Fruit fly (Drosophila melanogaster) whole organism, pupa: ENCODE results near the gene CG1271.

ENCODE experiments used
- CG10348 ChIP-seq: fragments of 200-800 bp; sonication (Bioruptor generic); IDR thresholded peaks from 2 replicates; pipeline ENCODE4 v1.3.6; 2022; ENCODE audit warnings: missing biosample characterization, missing genetic modification characterization
- CG12605 ChIP-seq: fragments of 200-800 bp; sonication (Bioruptor generic); IDR thresholded peaks from 2 replicates; pipeline ENCODE4 v1.3.6; 2022; ENCODE audit warnings: missing biosample characterization, missing genetic modification characterization
- CG13204 ChIP-seq: fragments of 200-800 bp; sonication (Bioruptor generic); optimal IDR thresholded peaks from 2 replicates; lab custom pipeline; 2018; ENCODE audit warnings: missing biosample characterization, mild to moderate bottlenecking, missing genetic modification characterization, moderate library complexity
- CG14655 ChIP-seq: fragments of 200-800 bp; sonication (Bioruptor generic); optimal IDR thresholded peaks from 3 replicates; lab custom pipeline; 2017; ENCODE audit warnings: mild to moderate bottlenecking, missing biosample characterization, missing genetic modification reagents, missing genetic modification characterization
- CG15710 ChIP-seq: fragments of 200-800 bp; sonication (Bioruptor generic); optimal IDR thresholded peaks from 2 replicates; lab custom pipeline; 2018; ENCODE audit warnings: missing biosample characterization, mild to moderate bottlenecking, missing genetic modification characterization, moderate library complexity
- CG17806 ChIP-seq: fragments of 200-800 bp; sonication (Bioruptor generic); optimal IDR thresholded peaks from 2 replicates; lab custom pipeline; 2018; ENCODE audit warnings: missing biosample characterization, mild to moderate bottlenecking, missing genetic modification characterization, moderate library complexity
- CG32121 ChIP-seq: fragments of 200-800 bp; sonication (Bioruptor generic); IDR thresholded peaks from 2 replicates; pipeline ENCODE4 v1.3.6; 2022; ENCODE audit warnings: missing biosample characterization, missing genetic modification characterization
- CG34367 ChIP-seq: fragments of 200-800 bp; sonication (Bioruptor generic); optimal IDR thresholded peaks from 2 replicates; lab custom pipeline; 2018; ENCODE audit warnings: missing biosample characterization, mild to moderate bottlenecking, missing genetic modification characterization
- CG4496 ChIP-seq: fragments of 200-800 bp; sonication (Bioruptor generic); IDR thresholded peaks from 3 replicates; pipeline ENCODE4 v1.3.6; 2022; ENCODE audit warnings: missing biosample characterization, missing genetic modification characterization
- CG8159 ChIP-seq: fragments of 200-800 bp; sonication (Bioruptor generic); optimal IDR thresholded peaks from 3 replicates; lab custom pipeline; 2018; ENCODE audit warnings: missing biosample characterization, mild to moderate bottlenecking, missing genetic modification characterization, moderate library complexity
- CG8301 ChIP-seq: fragments of 200-800 bp; sonication (Bioruptor generic); optimal IDR thresholded peaks from 2 replicates; lab custom pipeline; 2018; ENCODE audit warnings: missing biosample characterization, mild to moderate bottlenecking, missing genetic modification characterization
- CG9948 ChIP-seq: fragments of 200-800 bp; sonication (Bioruptor generic); optimal IDR thresholded peaks from 2 replicates; lab custom pipeline; 2018; ENCODE audit warnings: missing biosample characterization, mild to moderate bottlenecking, missing genetic modification characterization, moderate library complexity
- D1 ChIP-seq: fragments of 200-800 bp; sonication (Bioruptor generic); optimal IDR thresholded peaks from 2 replicates; lab custom pipeline; 2018; ENCODE audit warnings: missing biosample characterization, mild to moderate bottlenecking, missing genetic modification characterization, moderate library complexity
- EcR ChIP-seq: fragments of 200-800 bp; sonication (Bioruptor generic); optimal IDR thresholded peaks from 3 replicates; lab custom pipeline; 2019; ENCODE audit warnings: missing biosample characterization, missing genetic modification characterization, mild to moderate bottlenecking, moderate library complexity, missing genetic modification reagents
- Ets98B ChIP-seq: fragments of 200-800 bp; sonication (Bioruptor generic); IDR thresholded peaks from 2 replicates; pipeline ENCODE4 v1.3.6; 2022; ENCODE audit warnings: missing biosample characterization, missing genetic modification characterization
- Pif1A ChIP-seq: fragments of 200-800 bp; sonication (Bioruptor generic); optimal IDR thresholded peaks from 3 replicates; lab custom pipeline; 2016; ENCODE audit warnings: missing biosample characterization, missing genetic modification characterization
- Pif1B ChIP-seq: fragments of 200-800 bp; sonication (Bioruptor generic); optimal IDR thresholded peaks from 3 replicates; lab custom pipeline; 2016; ENCODE audit warnings: missing biosample characterization, missing genetic modification characterization
- Snoo ChIP-seq: fragments of 200-800 bp; sonication (Bioruptor generic); optimal IDR thresholded peaks from 3 replicates; lab custom pipeline; 2017; ENCODE audit warnings: missing biosample characterization, mild to moderate bottlenecking, missing genetic modification characterization, inconsistent platforms
- fd96Ca ChIP-seq: fragments of 200-800 bp; sonication (Bioruptor generic); IDR thresholded peaks from 3 replicates; pipeline ENCODE4 v1.3.6; 2022; ENCODE audit warnings: missing biosample characterization, missing genetic modification characterization
- gl ChIP-seq: fragments of 200-800 bp; sonication (Bioruptor generic); optimal IDR thresholded peaks from 2 replicates; lab custom pipeline; 2018; ENCODE audit warnings: missing biosample characterization, mild to moderate bottlenecking, missing genetic modification characterization
- rn ChIP-seq: fragments of 200-800 bp; sonication (Bioruptor generic); IDR thresholded peaks from 2 replicates; pipeline ENCODE4 v1.3.6; 2022; ENCODE audit warnings: missing biosample characterization, missing genetic modification characterization

The CG1271 gene

DNA sequence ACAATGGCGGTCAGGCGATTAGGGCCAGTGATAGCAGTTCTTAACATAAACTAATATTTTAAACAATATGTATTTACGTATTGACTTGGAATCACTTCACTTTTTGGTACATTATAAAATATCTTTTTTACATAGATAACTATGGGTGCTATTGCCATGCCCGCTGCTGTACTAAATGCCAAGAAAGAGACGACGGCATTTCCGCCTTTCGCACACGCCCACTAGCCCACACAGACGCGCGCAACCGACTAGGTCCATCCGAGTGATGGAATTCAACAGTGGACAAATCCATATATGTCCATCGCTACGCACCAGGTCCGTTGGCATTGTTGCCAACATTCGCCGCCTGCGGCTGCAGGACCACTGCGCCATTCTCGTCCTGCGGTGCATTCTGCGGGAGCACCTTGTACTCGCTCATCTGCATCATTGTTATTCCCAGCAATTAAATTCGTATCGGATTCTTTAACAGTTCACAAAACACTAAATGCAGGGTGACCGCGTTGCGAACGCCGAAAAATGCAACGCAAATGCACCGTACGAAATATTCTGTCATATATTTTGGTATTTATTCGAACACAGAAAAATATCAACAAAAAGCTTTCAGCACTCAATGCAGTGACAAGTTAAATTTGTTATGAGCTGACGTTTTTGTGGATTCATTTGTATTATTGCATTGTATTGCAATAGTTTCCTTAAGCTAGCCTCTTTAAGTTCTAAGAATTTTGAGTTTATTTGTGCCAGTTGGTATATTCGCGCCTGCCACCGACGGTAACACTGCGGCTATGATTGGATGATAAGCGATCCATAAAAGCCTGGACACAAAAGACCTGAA lies 5.8 kb upstream of the CG1271 start, which contains the start of the genes scramb2 and Sk2:
scramb2 (minus strand) TSS at position 488 of the 832 bp plus-strand sequence.
Sk2 (plus strand) TSS at position 763 of the 832 bp plus-strand sequence.
- TF ChIP-seq Pif1A (GFP tag; lab: Kevin White, UChicago): peak; percentile 96
- TF ChIP-seq CG34367 (tag; lab: Kevin White, UChicago): peak; percentile 95
- peak; percentile 95 for TF ChIP-seq CG8159 (tag; lab: Kevin White, UChicago)
- TF ChIP-seq CG15710 (tag; lab: Kevin White, UChicago): peak; percentile 96
- TF ChIP-seq CG17806: peak; percentile 96
- TF ChIP-seq CG32121 (GFP tag; lab: Robert Waterston, UW): peak; percentile 97
- TF ChIP-seq EcR (GFP tag; lab: Kevin White, UChicago): no peak
- TF ChIP-seq rn (GFP tag; lab: Robert Waterston, UW): peak; percentile 91
- peak; percentile 97 for TF ChIP-seq CG12605
- TF ChIP-seq Snoo (tag; lab: Kevin White, UChicago): peak; percentile 95
- peak; percentile 97 for TF ChIP-seq CG8301
- no peak for TF ChIP-seq D1 (tag; lab: Kevin White, UChicago)
- TF ChIP-seq CG13204 (GFP tag; lab: Kevin White, UChicago): peak; percentile 94
- peak; percentile 97 for TF ChIP-seq fd96Ca (GFP tag; lab: Robert Waterston, UW)
- peak; percentile 98 for TF ChIP-seq CG4496
- TF ChIP-seq Ets98B: peak; percentile 97
- peak; percentile 97 for TF ChIP-seq CG14655 (GFP tag; lab: Kevin White, UChicago)
- TF ChIP-seq CG10348 (GFP tag; lab: Robert Waterston, UW): peak; percentile 67
- peak; percentile 91 for TF ChIP-seq gl (tag; lab: Kevin White, UChicago)
- TF ChIP-seq Pif1B (GFP tag; lab: Kevin White, UChicago): peak; percentile 95
- peak; percentile 96 for TF ChIP-seq CG9948 (tag; lab: Kevin White, UChicago)
- TF ChIP-seq, all 21 proteins: peak for 19

DNA sequence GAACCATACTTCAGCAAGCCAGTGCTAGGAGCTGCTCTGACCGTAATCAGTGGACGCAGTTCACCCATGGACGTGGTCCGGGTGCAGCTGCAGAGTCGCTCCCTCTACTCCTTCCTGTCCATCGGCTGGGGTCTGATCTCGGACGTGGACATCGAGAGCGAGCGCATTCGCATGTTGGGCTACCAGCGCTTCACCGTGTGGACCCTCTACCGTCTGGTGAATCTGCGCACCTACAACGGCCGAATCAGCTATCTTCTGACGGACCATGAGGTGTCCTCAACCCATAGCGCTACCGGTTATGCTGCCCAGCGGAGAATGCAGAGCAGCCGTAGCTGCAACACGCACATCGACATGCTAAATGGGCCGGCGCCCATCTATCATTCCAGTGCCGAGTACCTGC lies 3.7 kb upstream of the CG1271 start:
- no peak for TF ChIP-seq CG4496
- no peak for TF ChIP-seq CG10348 (GFP tag; lab: Robert Waterston, UW)
- no peak for TF ChIP-seq D1 (tag; lab: Kevin White, UChicago)
- no peak for TF ChIP-seq CG8301
- TF ChIP-seq CG8159 (tag; lab: Kevin White, UChicago): no peak
- TF ChIP-seq CG17806: no peak
- no peak for TF ChIP-seq Ets98B
- TF ChIP-seq, all 21 proteins: peak for 0

dm6 chr3L:3050185-3050584 lies 2.1 kb upstream of the CG1271 start, which contains the start of gene CG32485:
Gene CG32485 (plus strand): TSS chr3L:3050323.
- TF ChIP-seq CG12605: 0 out of 2 replicates have a peak, but pooled peaks have one; percentile 43
- TF ChIP-seq Pif1B (GFP tag; lab: Kevin White, UChicago): no peak
- no peak for TF ChIP-seq CG34367 (tag; lab: Kevin White, UChicago)
- no peak for TF ChIP-seq CG14655 (GFP tag; lab: Kevin White, UChicago)
- TF ChIP-seq D1 (tag; lab: Kevin White, UChicago): no peak
- TF ChIP-seq CG4496: peak; percentile 53; the same call in 2 of the 3 replicates
- peak; percentile 17 for TF ChIP-seq CG8301
- 0 out of 3 replicates have a peak, but pooled peaks have one; percentile 11 for TF ChIP-seq fd96Ca (GFP tag; lab: Robert Waterston, UW)
- TF ChIP-seq Ets98B: no peak
- TF ChIP-seq gl (tag; lab: Kevin White, UChicago): peak; percentile 2
- no peak for TF ChIP-seq CG10348 (GFP tag; lab: Robert Waterston, UW)
- TF ChIP-seq EcR (GFP tag; lab: Kevin White, UChicago): no peak
- TF ChIP-seq CG8159 (tag; lab: Kevin White, UChicago): no peak
- no peak for TF ChIP-seq Snoo (tag; lab: Kevin White, UChicago)
- TF ChIP-seq CG13204 (GFP tag; lab: Kevin White, UChicago): no peak
- peak; percentile 25 for TF ChIP-seq CG15710 (tag; lab: Kevin White, UChicago)
- no peak for TF ChIP-seq Pif1A (GFP tag; lab: Kevin White, UChicago)
- TF ChIP-seq CG9948 (tag; lab: Kevin White, UChicago): no peak
- TF ChIP-seq rn (GFP tag; lab: Robert Waterston, UW): no peak
- TF ChIP-seq CG17806: no peak
- TF ChIP-seq CG32121 (GFP tag; lab: Robert Waterston, UW): peak; percentile 42; the same call in 1 of the 2 replicates

DNA sequence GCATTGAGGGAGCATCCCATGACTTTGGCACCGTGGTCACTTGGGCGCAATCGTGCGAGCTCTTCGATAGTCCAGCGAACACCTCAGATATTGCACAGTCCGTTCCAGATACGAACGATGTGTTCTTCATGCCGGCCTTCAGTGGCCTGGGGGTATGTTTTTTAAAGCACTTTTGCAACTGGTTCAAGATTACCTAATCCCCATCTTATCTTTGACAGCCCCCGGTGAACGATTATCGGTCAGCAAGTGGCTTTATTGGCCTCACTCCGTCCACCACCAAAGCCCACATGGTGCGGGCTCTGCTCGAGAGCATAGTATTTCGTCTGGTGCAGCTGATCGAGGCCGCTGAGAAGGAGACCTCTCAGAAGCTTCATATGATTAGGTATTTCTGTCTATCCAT lies 1.8 kb downstream of the CG1271 start:
- TF ChIP-seq EcR (GFP tag; lab: Kevin White, UChicago) (no peak), CG12605 (no peak), CG17806 (no peak), CG14655 (GFP tag; lab: Kevin White, UChicago) (no peak)

DNA sequence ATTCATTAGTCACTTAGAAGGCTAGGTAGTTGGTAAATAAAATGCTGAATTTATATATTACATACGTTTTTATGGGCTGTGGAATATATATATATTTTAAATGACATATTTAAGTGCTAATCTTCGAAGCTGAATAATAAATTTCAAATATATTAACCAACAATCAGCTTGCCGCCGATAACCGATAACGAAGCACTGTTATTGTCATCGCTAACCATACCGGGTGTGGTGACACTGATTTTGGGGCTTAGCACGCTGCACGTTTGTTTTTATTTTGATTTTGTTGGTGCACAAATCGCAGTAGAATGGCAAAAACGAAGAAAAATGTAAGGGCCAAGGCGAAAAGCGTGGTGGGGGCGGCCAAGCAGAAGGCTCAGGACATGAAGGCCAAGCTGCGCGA lies 2.5 kb downstream of the CG1271 start, which contains the start of gene CG16753:
CG16753 (plus strand) TSS at position 229 of the 400 bp plus-strand sequence.
- TF ChIP-seq fd96Ca (GFP tag; lab: Robert Waterston, UW): no peak
- no peak for TF ChIP-seq gl (tag; lab: Kevin White, UChicago)
- no peak for TF ChIP-seq rn (GFP tag; lab: Robert Waterston, UW)
- no peak for TF ChIP-seq CG12605
- TF ChIP-seq Snoo (tag; lab: Kevin White, UChicago): no peak
- no peak for TF ChIP-seq Ets98B
- no peak for TF ChIP-seq Pif1B (GFP tag; lab: Kevin White, UChicago)
- no peak for TF ChIP-seq CG9948 (tag; lab: Kevin White, UChicago)
